Fruit fly (Drosophila melanogaster) whole organism, prepupa: ENCODE data around the gene CG33003.

Experiments used
- CG10631 ChIP-seq: fragments of 200-800 bp; sonication (Bioruptor generic); optimal IDR thresholded peaks from 2 replicates; lab custom pipeline; 2016; ENCODE audit warnings: missing biosample characterization, missing genetic modification characterization
- CG10669 ChIP-seq: fragments of 200-800 bp; sonication (Bioruptor generic); optimal IDR thresholded peaks from 3 replicates; lab custom pipeline; 2018; ENCODE audit warnings: missing biosample characterization, mild to moderate bottlenecking, missing genetic modification characterization, moderate library complexity
- CG11294 ChIP-seq: fragments of 200-800 bp; sonication (Bioruptor generic); IDR thresholded peaks from 2 replicates; pipeline ENCODE4 v1.3.6; 2022; ENCODE audit warnings: missing biosample characterization, missing genetic modification characterization
- CG11762 ChIP-seq: fragments of 200-800 bp; sonication (Bioruptor generic); optimal IDR thresholded peaks from 3 replicates; lab custom pipeline; 2016; ENCODE audit warnings: missing biosample characterization, missing genetic modification characterization; ENCODE audit not compliant: insufficient read depth
- CG11902 ChIP-seq: fragments of 200-800 bp; sonication (Bioruptor generic); optimal IDR thresholded peaks from 3 replicates; lab custom pipeline; 2016; ENCODE audit warnings: missing biosample characterization, missing genetic modification characterization
- CG15336 ChIP-seq: fragments of 200-800 bp; sonication (Bioruptor generic); IDR thresholded peaks from 2 replicates; pipeline ENCODE4 v1.3.6; 2022; ENCODE audit warnings: missing biosample characterization, missing genetic modification characterization
- CG1621 ChIP-seq: fragments of 200-800 bp; sonication (Bioruptor generic); optimal IDR thresholded peaks from 3 replicates; lab custom pipeline; 2018; ENCODE audit warnings: missing biosample characterization, mild to moderate bottlenecking, missing genetic modification characterization
- CG16779 ChIP-seq: fragments of 200-800 bp; sonication (Bioruptor generic); optimal IDR thresholded peaks from 3 replicates; lab custom pipeline; 2017; ENCODE audit warnings: missing biosample characterization, mild to moderate bottlenecking, missing genetic modification characterization
- CG3032 ChIP-seq: fragments of 200-800 bp; optimal IDR thresholded peaks from 2 replicates; lab custom pipeline; 2019; ENCODE audit warnings: missing biosample characterization, mild to moderate bottlenecking, missing genetic modification characterization, moderate library complexity
- CG32006 ChIP-seq: fragments of 200-800 bp; sonication (Bioruptor generic); optimal IDR thresholded peaks from 3 replicates; lab custom pipeline; 2017; ENCODE audit warnings: missing biosample characterization, mild to moderate bottlenecking, missing genetic modification characterization
- CG34406 ChIP-seq: fragments of 200-800 bp; sonication (Bioruptor generic); optimal IDR thresholded peaks from 3 replicates; lab custom pipeline; 2016; ENCODE audit warnings: missing biosample characterization, missing genetic modification characterization
- CG4318 ChIP-seq: fragments of 200-800 bp; sonication (Bioruptor generic); optimal IDR thresholded peaks from 3 replicates; lab custom pipeline; 2017; ENCODE audit warnings: missing biosample characterization, mild to moderate bottlenecking, missing genetic modification characterization
- CG6163 ChIP-seq: fragments of 200-800 bp; sonication (Bioruptor generic); IDR thresholded peaks from 3 replicates; pipeline ENCODE4 v1.3.6; 2022; ENCODE audit warnings: missing biosample characterization, missing genetic modification characterization
- CG6276 ChIP-seq: fragments of 200-800 bp; sonication (Bioruptor generic); optimal IDR thresholded peaks from 2 replicates; lab custom pipeline; 2017; ENCODE audit warnings: missing biosample characterization, mild to moderate bottlenecking, missing genetic modification characterization
- CG6854 ChIP-seq: fragments of 200-800 bp; sonication (Bioruptor generic); optimal IDR thresholded peaks from 2 replicates; lab custom pipeline; 2017; ENCODE audit warnings: missing biosample characterization, mild to moderate bottlenecking, missing genetic modification characterization
- CG7368 ChIP-seq: fragments of 200-800 bp; sonication (Bioruptor generic); optimal IDR thresholded peaks from 3 replicates; lab custom pipeline; 2016; ENCODE audit warnings: missing biosample characterization, missing genetic modification characterization
- CG8119 ChIP-seq: fragments of 200-800 bp; sonication (Bioruptor generic); IDR thresholded peaks from 3 replicates; pipeline ENCODE4 v1.3.6; 2022; ENCODE audit warnings: missing biosample characterization, missing genetic modification characterization
- CG8319 ChIP-seq: fragments of 200-800 bp; sonication (Bioruptor generic); optimal IDR thresholded peaks from 3 replicates; lab custom pipeline; 2016; ENCODE audit warnings: missing biosample characterization, missing genetic modification characterization
- CG8632 ChIP-seq: fragments of 200-800 bp; sonication (Bioruptor generic); optimal IDR thresholded peaks from 3 replicates; lab custom pipeline; 2016; ENCODE audit warnings: missing biosample characterization, missing genetic modification characterization
- CG9139 ChIP-seq: fragments of 200-800 bp; sonication (Bioruptor generic); optimal IDR thresholded peaks from 3 replicates; lab custom pipeline; 2017; ENCODE audit warnings: missing biosample characterization, mild to moderate bottlenecking, missing genetic modification characterization
- Eip75B ChIP-seq: fragments of 200-800 bp; sonication (Bioruptor generic); optimal IDR thresholded peaks from 3 replicates; lab custom pipeline; 2016; ENCODE audit warnings: missing biosample characterization, missing genetic modification characterization
- Eip93F ChIP-seq: fragments of 200-800 bp; sonication (Bioruptor generic); optimal IDR thresholded peaks from 2 replicates; lab custom pipeline; 2016; ENCODE audit warnings: missing biosample characterization, mild to moderate bottlenecking, missing genetic modification characterization
- Ets96B ChIP-seq: fragments of 200-800 bp; optimal IDR thresholded peaks from 2 replicates; lab custom pipeline; 2019; ENCODE audit warnings: missing biosample characterization, mild to moderate bottlenecking, missing genetic modification characterization, moderate library complexity
- Gug ChIP-seq: fragments of 200-800 bp; sonication (Bioruptor generic); IDR thresholded peaks from 2 replicates; pipeline ENCODE4 v1.3.6; 2022; ENCODE audit warnings: missing biosample characterization, missing genetic modification characterization
- Hr38 ChIP-seq: sonication (Bioruptor generic); optimal IDR thresholded peaks from 2 replicates; lab custom pipeline; 2016; ENCODE audit warnings: missing biosample characterization, missing genetic modification characterization
- Hr4 ChIP-seq: fragments of 200-800 bp; sonication (Bioruptor generic); optimal IDR thresholded peaks from 3 replicates; lab custom pipeline; 2016; ENCODE audit warnings: missing biosample characterization, missing genetic modification characterization
- Lpt ChIP-seq: fragments of 200-800 bp; sonication (Bioruptor generic); optimal IDR thresholded peaks from 3 replicates; lab custom pipeline; 2016; ENCODE audit warnings: missing biosample characterization, missing genetic modification characterization
- Met ChIP-seq: fragments of 200-800 bp; sonication (Bioruptor generic); optimal IDR thresholded peaks from 3 replicates; lab custom pipeline; 2016; ENCODE audit warnings: missing biosample characterization, missing genetic modification characterization
- OdsH ChIP-seq: fragments of 200-800 bp; sonication (Bioruptor generic); optimal IDR thresholded peaks from 3 replicates; lab custom pipeline; 2016; ENCODE audit warnings: missing biosample characterization, missing genetic modification characterization
- Smox ChIP-seq: fragments of 200-800 bp; sonication (Bioruptor generic); optimal IDR thresholded peaks from 3 replicates; lab custom pipeline; 2016; ENCODE audit warnings: missing biosample characterization, missing genetic modification characterization
- Sox15 ChIP-seq: fragments of 200-800 bp; sonication (Bioruptor generic); optimal IDR thresholded peaks from 3 replicates; lab custom pipeline; 2016; ENCODE audit warnings: missing biosample characterization, missing genetic modification characterization
- acj6 ChIP-seq: fragments of 200-800 bp; sonication (Bioruptor generic); optimal IDR thresholded peaks from 3 replicates; lab custom pipeline; 2016; ENCODE audit warnings: missing biosample characterization, missing genetic modification characterization
- cyc ChIP-seq: fragments of 200-800 bp; sonication (Bioruptor generic); optimal IDR thresholded peaks from 3 replicates; lab custom pipeline; 2016; ENCODE audit warnings: missing biosample characterization, missing genetic modification characterization
- dsx ChIP-seq: fragments of 200-800 bp; optimal IDR thresholded peaks from 3 replicates; lab custom pipeline; 2019; ENCODE audit warnings: missing biosample characterization, mild to moderate bottlenecking, missing genetic modification characterization, moderate library complexity; ENCODE audit not compliant: poor library complexity, severe bottlenecking
- eg ChIP-seq: fragments of 200-800 bp; sonication (Bioruptor generic); IDR thresholded peaks from 3 replicates; pipeline ENCODE4 v1.3.6; 2022; ENCODE audit warnings: missing biosample characterization, missing genetic modification characterization
- esn ChIP-seq: fragments of 200-800 bp; sonication (Bioruptor generic); optimal IDR thresholded peaks from 2 replicates; lab custom pipeline; 2016; ENCODE audit warnings: missing biosample characterization, mild to moderate bottlenecking, missing genetic modification characterization, moderate library complexity
- fd59A ChIP-seq: fragments of 200-800 bp; sonication (Bioruptor generic); optimal IDR thresholded peaks from 2 replicates; lab custom pipeline; 2017; ENCODE audit warnings: missing biosample characterization, mild to moderate bottlenecking, missing genetic modification characterization, missing genetic modification reagents
- fd85E ChIP-seq: fragments of 200-800 bp; sonication (Bioruptor generic); optimal IDR thresholded peaks from 3 replicates; lab custom pipeline; 2016; ENCODE audit warnings: missing biosample characterization, missing genetic modification characterization
- fkh ChIP-seq: fragments of 200-800 bp; sonication (Bioruptor generic); optimal IDR thresholded peaks from 3 replicates; lab custom pipeline; 2017; ENCODE audit warnings: missing biosample characterization, mild to moderate bottlenecking, missing genetic modification characterization, moderate library complexity
- net ChIP-seq: fragments of 200-800 bp; sonication (Bioruptor generic); optimal IDR thresholded peaks from 3 replicates; lab custom pipeline; 2016; ENCODE audit warnings: missing biosample characterization, missing genetic modification characterization
- salr ChIP-seq, 2 experiments: fragments of 200-800 bp; sonication (Bioruptor generic); optimal IDR thresholded peaks; 3 replicates each; lab custom pipeline; 2016 to 2018; ENCODE audit warnings: missing biosample characterization in 2 of 2, missing genetic modification characterization in 2 of 2, mild to moderate bottlenecking in 1 of 2
- ss ChIP-seq, 2 experiments: fragments of 200-800 bp; sonication (Bioruptor generic); optimal IDR thresholded peaks; 2 replicates in 1 of 2; 3 replicates in 1 of 2; lab custom pipeline; 2017 to 2018; ENCODE audit warnings: mild to moderate bottlenecking in 2 of 2, missing biosample characterization in 2 of 2, missing genetic modification characterization in 2 of 2, moderate library complexity in 1 of 2
- svp ChIP-seq: fragments of 200-800 bp; sonication (Bioruptor generic); peaks from one replicate; lab custom pipeline; 2016; ENCODE audit warnings: missing biosample characterization, missing genetic modification characterization
- topi ChIP-seq: fragments of 200-800 bp; sonication (Bioruptor generic); optimal IDR thresholded peaks from 3 replicates; lab custom pipeline; 2016; ENCODE audit warnings: missing biosample characterization, missing genetic modification characterization
- vri ChIP-seq: fragments of 200-800 bp; sonication (Bioruptor generic); optimal IDR thresholded peaks from 3 replicates; lab custom pipeline; 2016; ENCODE audit warnings: missing biosample characterization, mild to moderate bottlenecking, missing genetic modification characterization

CG33003 gene

DNA sequence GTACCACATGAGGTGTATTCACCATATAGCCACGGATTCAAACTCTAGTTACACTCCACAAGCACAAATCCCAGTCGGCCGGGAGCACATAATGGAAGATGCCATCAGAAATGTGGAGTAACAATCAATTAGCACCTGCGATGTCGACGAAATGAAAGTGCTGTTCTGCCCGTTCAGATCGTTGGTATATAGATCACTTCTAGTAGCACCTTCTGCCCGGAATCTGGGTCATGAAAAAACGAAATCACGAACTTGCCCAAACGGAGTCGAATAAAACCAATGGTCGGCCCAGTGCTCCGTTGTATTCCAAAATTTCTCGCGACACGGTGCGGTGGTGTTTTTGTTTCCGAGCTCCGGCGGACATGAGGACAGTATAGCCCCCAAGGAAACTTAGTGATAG, at the start of gene CG33003:
TSS of gene CG33003 (plus strand) at position 301 of the 400 bp plus-strand sequence.
- TF ChIP-seq eg (GFP tag; lab: Robert Waterston, UW) (no peak), CG11294 (GFP tag; lab: Robert Waterston, UW) (no peak), OdsH (GFP tag; lab: Kevin White, UChicago) (no peak), CG10669 (no peak), Smox (no peak), CG9139 (GFP tag; lab: Kevin White, UChicago) (no peak), vri (GFP tag; lab: Kevin White, UChicago) (no peak), svp (GFP tag; lab: Kevin White, UChicago) (no peak), Hr4 (no peak)

DNA sequence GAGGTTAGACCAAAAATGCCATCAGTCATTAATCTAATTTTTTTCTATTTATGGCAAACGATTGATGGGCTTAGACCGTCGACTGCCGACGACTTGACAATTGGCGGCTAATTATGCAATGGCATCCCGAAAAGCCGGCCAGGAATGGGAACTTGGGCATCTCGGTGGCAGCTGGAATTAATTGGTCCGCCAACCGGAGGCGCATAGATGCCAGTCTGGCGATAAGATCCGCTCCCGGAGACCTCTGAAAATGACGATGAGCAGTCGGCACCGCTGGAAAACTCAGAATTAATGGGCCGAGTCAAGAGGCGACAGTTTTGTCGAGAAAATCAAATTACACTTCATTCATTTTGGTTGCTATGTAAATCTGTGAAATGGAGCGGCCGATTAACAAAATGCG, 48.1 kb upstream of the CG33003 start, which contains the start of gene CG15429:
TSS of gene CG15429 (plus strand) at position 301 of the 400 bp plus-strand sequence.
- TF ChIP-seq topi (GFP tag; lab: Kevin White, UChicago): no peak
- no peak for TF ChIP-seq CG8632 (GFP tag; lab: Kevin White, UChicago)
- TF ChIP-seq eg (GFP tag; lab: Robert Waterston, UW): no peak
- TF ChIP-seq OdsH (GFP tag; lab: Kevin White, UChicago): no peak
- no peak for TF ChIP-seq CG34406 (GFP tag; lab: Kevin White, UChicago)
- no peak for TF ChIP-seq Hr4
- TF ChIP-seq Sox15 (GFP tag; lab: Kevin White, UChicago): no peak
- TF ChIP-seq CG11294 (GFP tag; lab: Robert Waterston, UW): no peak

DNA sequence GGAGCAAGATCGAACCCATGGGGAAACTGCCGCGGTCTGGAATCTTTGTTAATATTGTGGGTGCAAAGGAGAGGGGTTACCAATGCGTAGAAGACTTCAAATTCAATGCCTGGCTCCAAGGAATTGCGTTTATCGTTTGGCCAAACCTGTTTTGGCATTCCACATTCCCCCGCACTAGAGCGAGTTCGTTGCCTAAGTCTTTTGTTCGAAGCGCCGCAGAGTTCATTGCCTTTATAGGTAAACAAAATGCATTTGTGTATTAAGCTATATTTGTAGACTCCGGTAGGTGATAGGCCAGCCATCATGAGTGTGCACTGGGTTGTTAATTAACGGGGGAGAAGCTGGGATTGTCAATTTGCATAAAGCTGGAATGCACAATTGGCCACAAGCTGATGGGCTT, 45.7 kb upstream of the CG33003 start:
- TF ChIP-seq CG32006 (GFP tag; lab: Kevin White, UChicago): no peak
- no peak for TF ChIP-seq Gug
- no peak for TF ChIP-seq CG7368 (GFP tag; lab: Kevin White, UChicago)
- TF ChIP-seq cyc (GFP tag; lab: Kevin White, UChicago): no peak
- TF ChIP-seq CG8632 (GFP tag; lab: Kevin White, UChicago): no peak
- no peak for TF ChIP-seq Eip93F (GFP tag; lab: Kevin White, UChicago)
- no peak for TF ChIP-seq CG6276
- no peak for TF ChIP-seq salr (GFP tag; optimal IDR thresholded peaks at IDR 0.05; lab: Kevin White, UChicago)
- no peak for TF ChIP-seq Hr4
- no peak for TF ChIP-seq CG4318 (GFP tag; lab: Kevin White, UChicago)
- no peak for TF ChIP-seq CG15336 (GFP tag; lab: Robert Waterston, UW)
- no peak for TF ChIP-seq CG11294 (GFP tag; lab: Robert Waterston, UW)
- TF ChIP-seq CG10669: no peak
- TF ChIP-seq Lpt (GFP tag; lab: Kevin White, UChicago): no peak
- TF ChIP-seq Eip75B (GFP tag; lab: Kevin White, UChicago): no peak
- no peak for TF ChIP-seq esn
- TF ChIP-seq Ets96B (tag; lab: Kevin White, UChicago): no peak
- no peak for TF ChIP-seq fkh (GFP tag; lab: Kevin White, UChicago)
- TF ChIP-seq Met (GFP tag; lab: Kevin White, UChicago): no peak

DNA sequence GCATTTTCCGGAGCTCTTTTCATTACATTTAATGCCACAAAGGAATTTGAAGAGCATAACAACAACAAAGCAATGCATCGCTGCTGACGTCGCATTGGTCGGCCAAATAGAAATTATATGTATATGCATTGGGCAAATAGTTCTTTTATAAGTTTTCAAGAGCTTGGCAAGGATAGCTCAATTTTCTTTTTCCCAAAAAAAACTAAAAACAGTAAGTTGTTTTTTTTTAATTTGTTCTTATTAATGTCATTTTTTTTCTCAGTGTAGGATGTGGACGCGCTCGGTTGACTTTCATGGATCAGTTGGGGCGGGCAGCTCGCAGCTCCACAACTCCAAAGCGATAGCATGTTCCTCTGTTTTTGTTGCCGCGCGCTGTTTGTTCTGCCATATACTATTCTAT, 41.6 kb upstream of the CG33003 start:
- no peak for TF ChIP-seq net (GFP tag; lab: Kevin White, UChicago)
- TF ChIP-seq CG8319 (GFP tag; lab: Kevin White, UChicago): no peak
- TF ChIP-seq CG6163 (GFP tag; lab: Robert Waterston, UW): peak; percentile 65; the same call in 2 of the 3 replicates
- TF ChIP-seq CG11762: no peak
- TF ChIP-seq fd59A (GFP tag; lab: Kevin White, UChicago): no peak
- TF ChIP-seq CG16779 (tag; lab: Kevin White, UChicago): peak; percentile 24
- no peak for TF ChIP-seq CG11902 (GFP tag; lab: Kevin White, UChicago)
- TF ChIP-seq dsx: no peak
- no peak for TF ChIP-seq topi (GFP tag; lab: Kevin White, UChicago)
- TF ChIP-seq Eip75B (GFP tag; lab: Kevin White, UChicago): peak; percentile 29
- no peak for TF ChIP-seq CG6854 (GFP tag; lab: Kevin White, UChicago)
- TF ChIP-seq acj6 (GFP tag; lab: Kevin White, UChicago): peak; percentile 2
- TF ChIP-seq CG10631 (GFP tag; lab: Kevin White, UChicago): no peak
- no peak for TF ChIP-seq CG8632 (GFP tag; lab: Kevin White, UChicago)
- TF ChIP-seq CG4318 (GFP tag; lab: Kevin White, UChicago): no peak
- no peak for TF ChIP-seq CG11294 (GFP tag; lab: Robert Waterston, UW)
- TF ChIP-seq CG8119: peak; percentile 76
- TF ChIP-seq OdsH (GFP tag; lab: Kevin White, UChicago): no peak
- no peak for TF ChIP-seq CG1621 (tag; lab: Kevin White, UChicago)
- no peak for TF ChIP-seq fd85E (GFP tag; lab: Kevin White, UChicago)
- no peak for TF ChIP-seq CG3032
- TF ChIP-seq ss (GFP tag; optimal IDR thresholded peaks at IDR 0.05; lab: Kevin White, UChicago): no peak
- no peak for TF ChIP-seq Eip93F (GFP tag; lab: Kevin White, UChicago)
- no peak for TF ChIP-seq Hr38 (GFP tag; lab: Kevin White, UChicago)
- peak; percentile 32 for TF ChIP-seq Hr4
